Fruit fly (Drosophila melanogaster) whole organism, wandering third instar larva: ENCODE measurements around the gene uif.

Source experiments
- Abd-B ChIP-seq: fragments of >200 bp; optimal IDR thresholded peaks from 2 replicates; lab custom pipeline; 2017; ENCODE audit warnings: missing biosample characterization, missing genetic modification characterization
- CG32264 ChIP-seq: fragments of 200-800 bp; sonication (Bioruptor generic); optimal IDR thresholded peaks from 2 replicates; lab custom pipeline; 2016; ENCODE audit warnings: missing biosample characterization, missing genetic modification characterization
- Dfd ChIP-seq: fragments of >200 bp; optimal IDR thresholded peaks from 2 replicates; lab custom pipeline; 2017; ENCODE audit warnings: missing biosample characterization, missing genetic modification characterization
- GATAd ChIP-seq: sonication (Bioruptor generic); optimal IDR thresholded peaks from 2 replicates; lab custom pipeline; 2016; ENCODE audit warnings: missing biosample characterization, missing genetic modification characterization
- Hr78 ChIP-seq: fragments of >200 bp; optimal IDR thresholded peaks from 2 replicates; lab custom pipeline; 2017; ENCODE audit warnings: missing biosample characterization, missing genetic modification characterization
- Myc ChIP-seq: fragments of >200 bp; optimal IDR thresholded peaks from 2 replicates; lab custom pipeline; 2017
- Vsx2 ChIP-seq: fragments of 200-300, 225-300 bp; sonication (Bioruptor generic); optimal IDR thresholded peaks from 2 replicates; lab custom pipeline; 2018; ENCODE audit warnings: missing biosample characterization, missing genetic modification characterization; ENCODE audit not compliant: partially characterized antibody
- br ChIP-seq: fragments of 200-800 bp; sonication (Bioruptor generic); optimal IDR thresholded peaks from 2 replicates; lab custom pipeline; 2016; ENCODE audit warnings: missing biosample characterization, missing genetic modification characterization
- dl ChIP-seq, 2 experiments: fragments of 175-275, 200-275 bp in 1 of 2; fragments of 200-275 bp in 1 of 2; sonication (Bioruptor generic); optimal IDR thresholded peaks; lab custom pipeline; 2018; ENCODE audit warnings: mild to moderate bottlenecking in 2 of 2, missing biosample characterization in 2 of 2, missing genetic modification characterization in 2 of 2, moderate library complexity in 2 of 2; ENCODE audit not compliant: partially characterized antibody in 2 of 2, insufficient read depth in 1 of 2
- fru ChIP-seq: fragments of 200-800 bp; sonication (Bioruptor generic); optimal IDR thresholded peaks from 3 replicates; lab custom pipeline; 2016; ENCODE audit warnings: missing biosample characterization, mild to moderate bottlenecking, missing genetic modification characterization
- lola ChIP-seq: fragments of >200 bp; optimal IDR thresholded peaks from 2 replicates; lab custom pipeline; 2017; ENCODE audit warnings: missing biosample characterization, missing genetic modification characterization
- pan ChIP-seq: fragments of >200 bp; optimal IDR thresholded peaks from 2 replicates; lab custom pipeline; 2017
- psq ChIP-seq: fragments of 200-800 bp; sonication (Bioruptor generic); optimal IDR thresholded peaks from 3 replicates; lab custom pipeline; 2017; ENCODE audit warnings: missing biosample characterization, mild to moderate bottlenecking, missing genetic modification characterization, moderate library complexity
- sage ChIP-seq: fragments of 200-800 bp; sonication (Bioruptor generic); optimal IDR thresholded peaks from 2 replicates; lab custom pipeline; 2016; ENCODE audit warnings: missing biosample characterization, mild to moderate bottlenecking, missing genetic modification characterization

DNA sequence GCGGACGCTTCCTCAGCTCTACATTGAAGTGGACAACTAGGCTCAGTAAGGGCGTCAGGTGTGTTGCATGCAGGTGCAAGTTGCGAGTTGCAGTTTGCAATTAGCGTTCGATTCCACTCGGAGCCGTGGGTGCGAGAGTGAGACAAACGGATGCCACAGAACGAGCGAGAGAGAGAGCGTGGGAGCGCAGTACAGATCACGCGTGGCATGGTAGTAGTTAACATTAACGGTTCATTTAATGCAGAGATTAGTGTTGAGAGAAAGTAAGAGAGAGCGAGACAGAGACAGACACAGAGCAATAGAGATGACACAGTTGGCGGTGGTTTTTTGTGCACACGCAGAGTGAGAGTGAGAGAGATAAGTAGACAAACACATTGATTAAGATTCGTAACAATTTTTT is 70.5 kb downstream of the uif start:
- TF ChIP-seq Vsx2 (no peak), pan (lab: Kevin White, UChicago) (no peak), Dfd (GFP tag; lab: Kevin White, UChicago) (no peak), fru (GFP tag; lab: Kevin White, UChicago) (no peak), lola (no peak), sage (GFP tag; lab: Kevin White, UChicago) (no peak), CG32264 (GFP tag; lab: Kevin White, UChicago) (no peak), GATAd (GFP tag; lab: Kevin White, UChicago) (no peak), Hr78 (GFP tag; lab: Kevin White, UChicago) (no peak), Abd-B (GFP tag; lab: Kevin White, UChicago) (no peak), psq (GFP tag; lab: Kevin White, UChicago) (no peak), Myc (no peak), dl (GFP tag; optimal IDR thresholded peaks at IDR 0.05; lab: Kevin White, UChicago; ENCODE audit: insufficient read depth in 1 of 2, partially characterized antibody in 2 of 2) (no peak), br (GFP tag; lab: Kevin White, UChicago) (no peak)
